In the genomic region with DNA sequence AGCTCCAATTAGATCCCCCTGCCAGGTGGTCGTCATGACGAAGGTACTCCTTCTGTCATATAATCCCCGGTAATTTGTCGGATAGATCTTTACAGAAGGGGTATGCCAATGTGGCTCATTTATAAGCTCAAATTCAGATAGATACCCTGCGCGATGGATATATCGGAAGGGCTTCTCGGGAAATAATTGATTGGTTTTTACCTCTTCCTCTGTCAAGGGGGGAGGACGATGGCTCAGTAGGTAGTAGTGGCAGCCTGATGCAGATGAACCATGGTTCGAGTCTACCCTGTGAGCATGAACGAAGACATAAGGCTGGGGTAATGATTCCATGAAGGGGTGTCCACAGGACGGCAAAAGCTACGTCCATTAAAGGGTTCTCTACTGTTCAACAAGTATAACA, we compare ENCODE assay signal across 2 worm cellular contexts.
TF ChIP-seq lines count a peak whose summit lies in the region.

No protein-coding gene starts in this region.

TF ChIP-seq in whole organism, late embryonic, 69 proteins besides CTCF, POLR2A, EP300 and RAD21:
- no peak for TF ChIP-seq hlh-8 (tag; optimal IDR thresholded peaks at IDR 0.05; lab: Kevin White, UChicago)
- TF ChIP-seq sdc-2 (tag; optimal IDR thresholded peaks at IDR 0.05; lab: Kevin White, UChicago), result peak; percentile 95
- no peak for TF ChIP-seq tbx-2 (tag; optimal IDR thresholded peaks at IDR 0.05; lab: Kevin White, UChicago)
TF ChIP-seq in whole organism, late embryonic: peak in this region for 1.

TF ChIP-seq in whole organism, young adult, 124 proteins besides CTCF, POLR2A, EP300 and RAD21:
- TF ChIP-seq F10E7.11 (tag; optimal IDR thresholded peaks at IDR 0.05; lab: Kevin White, UChicago) (no peak), rpc-1 (optimal IDR thresholded peaks at IDR 0.05; lab: Kevin White, UChicago) (no peak), rpc-1 (tag; optimal IDR thresholded peaks at IDR 0.05; lab: Kevin White, UChicago) (peak; percentile 8), tlf-1 (GFP tag; optimal IDR thresholded peaks at IDR 0.05; lab: Kevin White, UChicago) (no peak)
